Fruit fly (Drosophila melanogaster) Kc167 (cell line): ENCODE data around the gene rempA.

Experiments used
- Sin3A ChIP-seq: fragments of >200 bp; optimal IDR thresholded peaks from 2 replicates; lab custom pipeline; 2018; ENCODE audit warnings: missing external identifiers
- h ChIP-seq: fragments of >200 bp; optimal IDR thresholded peaks from 3 replicates; lab custom pipeline; 2018; ENCODE audit warnings: missing external identifiers
- insv ChIP-seq: fragments of >200 bp; optimal IDR thresholded peaks from 3 replicates; lab custom pipeline; 2018; ENCODE audit warnings: missing external identifiers
- psq ChIP-seq: fragments of >200 bp; optimal IDR thresholded peaks from 2 replicates; lab custom pipeline; 2017; ENCODE audit warnings: missing external identifiers

dm6 chr2L:576559-577184 lies 16.6 kb upstream of the rempA start, which contains the start of gene Ptth:
- no peak for TF ChIP-seq Sin3A (lab: Kevin White, UChicago)
- TF ChIP-seq insv (lab: Kevin White, UChicago) = no peak
- no peak for TF ChIP-seq psq (lab: Kevin White, UChicago)
- no peak for TF ChIP-seq h (lab: Kevin White, UChicago)
